Fruit fly (Drosophila melanogaster): ENCODE measurements around the gene Hsp26.
A peak's percentile ranks its signal among the peaks of the same experiment; 100 is the strongest.

The Hsp26 gene

dm6 chr3L:9383345-9384075, 6.3 kb upstream of the Hsp26 start, which contains the start of gene Hsp27 (continued):
- TF ChIP-seq kay (GFP tag; optimal IDR thresholded peaks at IDR 0.05) (peak; percentile 97), klu (GFP tag; IDR thresholded peaks at IDR 0.05) (peak; percentile 96), CG12744 (GFP tag; optimal IDR thresholded peaks at IDR 0.05) (peak; percentile 79), twi (tag; optimal IDR thresholded peaks at IDR 0.05) (peak; percentile 89), unc-4 (GFP tag; IDR thresholded peaks at IDR 0.05; ENCODE audit: partially characterized antibody) (no peak), ATbp (GFP tag; optimal IDR thresholded peaks at IDR 0.05) (peak; percentile 99), toy (GFP tag; IDR thresholded peaks at IDR 0.05) (peak; percentile 93), az2 (GFP tag; optimal IDR thresholded peaks at IDR 0.05) (peak; percentile 99), CG12104 (GFP tag; optimal IDR thresholded peaks at IDR 0.05) (peak; percentile 92), sna (GFP tag; IDR thresholded peaks at IDR 0.05; ENCODE audit: partially characterized antibody) (no peak), CG7928 (GFP tag; optimal IDR thresholded peaks at IDR 0.05) (peak; percentile 82), CG13123 (GFP tag; optimal IDR thresholded peaks at IDR 0.05) (peak; percentile 95), dimm (GFP tag; IDR thresholded peaks at IDR 0.05) (peak; percentile 91), NC2α (GFP tag; optimal IDR thresholded peaks at IDR 0.05) (peak; percentile 65), ase (GFP tag; IDR thresholded peaks at IDR 0.05) (peak; percentile 98), CG11560 (tag; IDR thresholded peaks at IDR 0.05) (peak; percentile 88), CG9727 (GFP tag; optimal IDR thresholded peaks at IDR 0.05) (peak; percentile 96), sima (GFP tag; optimal IDR thresholded peaks at IDR 0.05) (peak; percentile 68), CG1647 (GFP tag; optimal IDR thresholded peaks at IDR 0.05) (peak; percentile 97), CG12155 (GFP tag; optimal IDR thresholded peaks at IDR 0.05) (peak; percentile 96), Mrtf (GFP tag; IDR thresholded peaks at IDR 0.05) (peak; percentile 98)

- TF ChIP-seq psq (GFP tag; optimal IDR thresholded peaks at IDR 0.05) (no peak), BEAF-32 (GFP tag; optimal IDR thresholded peaks at IDR 0.05) (peak; percentile 27), jumu (GFP tag; optimal IDR thresholded peaks at IDR 0.05) (no peak), CG18476 (GFP tag; optimal IDR thresholded peaks at IDR 0.05) (no peak), CG33213 (GFP tag; optimal IDR thresholded peaks at IDR 0.05) (no peak), CG17328 (GFP tag; IDR thresholded peaks at IDR 0.05) (no peak), hbn (GFP tag; IDR thresholded peaks at IDR 0.05; ENCODE audit: partially characterized antibody) (no peak), CG4707 (GFP tag; optimal IDR thresholded peaks at IDR 0.05) (no peak), CG17802 (tag; optimal IDR thresholded peaks at IDR 0.05) (no peak), CG12219 (GFP tag; optimal IDR thresholded peaks at IDR 0.05) (no peak), sim (GFP tag; IDR thresholded peaks at IDR 0.05) (no peak), vvl (GFP tag; IDR thresholded peaks at IDR 0.05) (no peak), ac (GFP tag; optimal IDR thresholded peaks at IDR 0.05) (no peak), vnd (GFP tag; IDR thresholded peaks at IDR 0.05; ENCODE audit: partially characterized antibody) (no peak), CG5953 (GFP tag; IDR thresholded peaks at IDR 0.05) (no peak), ems (GFP tag; optimal IDR thresholded peaks at IDR 0.05) (no peak), CG34422 (GFP tag; IDR thresholded peaks at IDR 0.05) (no peak), Rfx (GFP tag; IDR thresholded peaks at IDR 0.05) (peak; percentile 24; the same call in 1 of the 2 replicates), dysf (GFP tag; IDR thresholded peaks at IDR 0.05) (no peak), CG4424 (GFP tag; optimal IDR thresholded peaks at IDR 0.05) (no peak), CG14441 (GFP tag; IDR thresholded peaks at IDR 0.05) (no peak), CG10321 (GFP tag; IDR thresholded peaks at IDR 0.05) (no peak), Blimp-1 (GFP tag; optimal IDR thresholded peaks at IDR 0.05) (peak; percentile 68), Doc2 (GFP tag; IDR thresholded peaks at IDR 0.05) (no peak), CG11247 (GFP tag; IDR thresholded peaks at IDR 0.05) (no peak), CG8290 (GFP tag; optimal IDR thresholded peaks at IDR 0.05) (no peak), CG8290 (tag; optimal IDR thresholded peaks at IDR 0.05) (no peak), CG7357 (GFP tag; IDR thresholded peaks at IDR 0.05) (no peak), Med (GFP tag) (peak; percentile 64), CG2120 (GFP tag; optimal IDR thresholded peaks at IDR 0.05) (no peak), CG33557 (GFP tag; optimal IDR thresholded peaks at IDR 0.05) (peak; percentile 11)
Measured at dm6 chr3L:9381602-9382001, 4.4 kb upstream of the Hsp26 start, which contains the start of gene Hsp23. Gene Hsp23 (plus strand): TSS chr3L:9381882.
